Worm (Caenorhabditis elegans): ENCODE data around the gene xbx-4.

xbx-4 gene

DNA sequence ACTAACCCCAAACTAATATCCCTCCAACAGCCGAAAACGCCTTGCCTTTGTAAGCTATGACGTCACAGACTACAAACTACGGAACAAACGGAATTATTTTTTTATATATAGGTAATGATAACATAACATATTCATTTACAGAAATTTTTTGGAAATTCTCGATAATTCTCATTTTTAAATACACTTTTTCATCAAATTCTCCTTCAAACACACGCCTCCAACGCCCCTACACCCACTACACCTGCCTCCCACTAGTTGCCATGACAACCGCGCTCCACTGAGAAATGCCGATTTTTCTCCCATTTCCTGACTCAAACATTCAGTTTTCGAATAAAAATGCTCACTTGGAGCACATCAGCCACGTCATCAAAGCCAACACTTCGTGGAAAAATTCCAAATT, at the start of gene xbx-4:
TSS of gene xbx-4 (plus strand) at position 301 of the 400 bp plus-strand sequence.
- TF ChIP-seq ttx-3 (tag; optimal IDR thresholded peaks at IDR 0.05): no peak
- no peak for TF ChIP-seq K09A11.1 (tag; optimal IDR thresholded peaks at IDR 0.05; ENCODE audit: insufficient read depth)
- no peak for TF ChIP-seq ceh-34 (tag; optimal IDR thresholded peaks at IDR 0.05)
- TF ChIP-seq ahr-1 (tag; optimal IDR thresholded peaks at IDR 0.05): no peak

DNA sequence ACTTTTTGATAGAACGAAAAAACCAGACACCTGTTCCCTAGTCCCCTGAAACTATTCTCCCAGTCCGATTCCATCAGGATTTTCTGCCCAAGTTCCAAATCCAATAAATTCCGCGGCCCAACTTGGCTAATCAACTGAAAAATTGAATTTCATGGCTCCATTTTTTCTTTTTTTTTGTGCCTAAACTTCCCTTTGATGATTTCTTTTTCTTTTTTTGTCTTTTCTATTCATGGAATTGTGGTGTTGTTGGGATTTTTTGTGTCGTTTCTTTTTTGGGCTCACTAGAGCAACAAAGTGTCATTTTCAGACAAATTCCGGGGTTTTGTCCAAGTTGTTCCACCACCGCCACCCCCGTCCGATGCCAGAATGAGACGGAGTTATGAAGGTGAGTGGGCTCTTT, 48.5 kb upstream of the xbx-4 start, which contains the start of gene arrd-26:
TSS of gene arrd-26 (plus strand) at position 301 of the 400 bp plus-strand sequence.
- TF ChIP-seq unc-3 (GFP tag; conservative IDR thresholded peaks at IDR 0.05) (no peak), unc-3 (tag; optimal IDR thresholded peaks at IDR 0.05) (no peak), pha-4 (tag; optimal IDR thresholded peaks at IDR 0.05) (no peak), tbx-7 (tag; optimal IDR thresholded peaks at IDR 0.05) (no peak), F13H6.1 (tag; optimal IDR thresholded peaks at IDR 0.05) (no peak), unc-86 (tag; optimal IDR thresholded peaks at IDR 0.05) (no peak), unc-42 (tag; optimal IDR thresholded peaks at IDR 0.05) (peak; percentile 15), zip-5 (tag; optimal IDR thresholded peaks at IDR 0.05) (no peak), K02D7.2 (tag; optimal IDR thresholded peaks at IDR 0.05) (no peak)

DNA sequence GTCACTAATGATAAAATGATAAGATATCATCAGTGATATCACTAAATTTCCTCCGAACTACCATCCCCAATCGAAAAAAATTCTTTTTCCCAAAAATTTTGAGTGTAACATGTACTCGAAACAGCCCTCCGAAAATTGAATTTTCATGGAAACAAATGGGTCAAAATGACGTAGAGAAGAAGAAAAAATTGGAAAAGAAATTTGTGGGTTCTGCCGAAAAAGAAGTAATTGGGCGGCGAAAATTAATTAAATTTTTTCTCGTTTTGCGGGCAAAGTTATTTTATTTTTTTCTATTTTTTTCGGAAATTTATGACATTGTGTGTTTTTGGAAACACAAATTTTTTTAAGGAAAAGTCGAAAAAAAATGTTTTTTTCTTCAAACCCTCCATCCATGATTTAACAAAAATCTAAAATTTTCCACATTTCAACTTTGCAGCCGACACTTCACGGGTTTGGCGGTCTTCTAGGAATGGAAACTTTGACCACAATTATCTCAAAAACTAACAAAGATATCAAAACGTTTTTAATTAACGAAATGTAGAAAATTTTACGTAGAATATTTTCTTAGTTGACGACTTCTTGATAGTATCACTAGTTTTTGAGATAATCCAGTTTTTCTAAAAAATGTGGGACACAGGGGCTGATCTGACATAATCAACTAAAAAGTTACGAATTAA, 37.1 kb upstream of the xbx-4 start:
- TF ChIP-seq ceh-14 (tag; optimal IDR thresholded peaks at IDR 0.05) (peak; percentile 9), unc-42 (tag; optimal IDR thresholded peaks at IDR 0.05) (peak; percentile 68), K02D7.2 (tag; optimal IDR thresholded peaks at IDR 0.05) (no peak), eyg-1 (tag; optimal IDR thresholded peaks at IDR 0.05) (no peak)

DNA sequence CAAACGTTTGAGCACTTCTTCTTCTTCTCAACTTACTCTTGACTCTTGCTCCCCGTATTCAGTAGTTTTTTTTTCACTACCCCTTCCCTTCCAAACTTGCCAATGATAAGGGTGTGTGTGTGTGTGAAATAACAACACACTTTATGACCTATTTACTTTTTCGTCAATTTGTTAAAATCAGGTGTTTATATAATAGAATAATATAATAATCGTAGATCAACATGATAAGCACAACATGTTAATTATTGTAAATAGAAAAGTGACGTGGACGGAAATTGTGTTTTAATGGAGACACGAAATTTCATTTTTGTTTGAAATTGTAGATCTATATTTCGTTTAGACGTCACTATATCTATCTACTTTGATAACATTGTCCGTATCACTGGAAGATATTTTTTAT, 34.1 kb upstream of the xbx-4 start:
- TF ChIP-seq K09A11.1 (tag; optimal IDR thresholded peaks at IDR 0.05; ENCODE audit: insufficient read depth) (no peak), ceh-24 (tag; optimal IDR thresholded peaks at IDR 0.05) (no peak), nhr-11 (tag; optimal IDR thresholded peaks at IDR 0.05) (no peak), tbx-2 (tag; optimal IDR thresholded peaks at IDR 0.05) (no peak), sdc-2 (tag; optimal IDR thresholded peaks at IDR 0.05) (no peak), hlh-6 (tag; optimal IDR thresholded peaks at IDR 0.05) (no peak)

DNA sequence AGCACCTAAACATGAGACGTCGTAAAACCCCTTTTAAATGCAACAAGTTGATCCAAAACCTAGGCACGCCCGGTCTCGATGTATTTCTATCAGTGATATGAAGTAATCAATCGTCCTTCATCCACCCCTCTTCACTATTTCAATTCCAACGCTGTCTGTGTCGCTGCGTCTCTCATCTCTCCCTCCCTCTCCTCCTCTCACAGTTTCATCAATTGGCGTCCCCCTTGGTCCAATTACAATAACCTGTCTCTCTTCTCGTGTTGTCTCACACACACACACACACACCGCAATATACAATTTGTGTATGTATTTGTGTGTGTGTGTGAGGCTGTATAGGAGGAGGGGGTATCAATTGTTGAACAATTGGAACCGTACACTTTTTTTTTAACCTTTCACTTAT, 31.3 kb upstream of the xbx-4 start:
- TF ChIP-seq ceh-24 (tag; optimal IDR thresholded peaks at IDR 0.05): no peak
- TF ChIP-seq ets-4 (tag; optimal IDR thresholded peaks at IDR 0.05): no peak
- TF ChIP-seq ref-2 (tag; optimal IDR thresholded peaks at IDR 0.05): peak; percentile 19
- no peak for TF ChIP-seq elt-2 (tag; optimal IDR thresholded peaks at IDR 0.05)
- no peak for TF ChIP-seq unc-86 (tag; optimal IDR thresholded peaks at IDR 0.05)
- no peak for TF ChIP-seq unc-42 (tag; optimal IDR thresholded peaks at IDR 0.05)
- no peak for TF ChIP-seq ceh-34 (tag; optimal IDR thresholded peaks at IDR 0.05)
- no peak for TF ChIP-seq mec-3 (tag; optimal IDR thresholded peaks at IDR 0.05; ENCODE audit: borderline replicate concordance)
- no peak for TF ChIP-seq pha-2 (tag; optimal IDR thresholded peaks at IDR 0.05)
- TF ChIP-seq hlh-8 (tag; optimal IDR thresholded peaks at IDR 0.05): no peak
- no peak for TF ChIP-seq pqm-1 (tag; optimal IDR thresholded peaks at IDR 0.05)
- no peak for TF ChIP-seq hlh-13 (GFP tag; optimal IDR thresholded peaks at IDR 0.05)
- TF ChIP-seq ceh-48 (tag; optimal IDR thresholded peaks at IDR 0.05): no peak
- peak; percentile 13 for TF ChIP-seq tbx-2 (tag; optimal IDR thresholded peaks at IDR 0.05)
- no peak for TF ChIP-seq ceh-6 (GFP tag; optimal IDR thresholded peaks at IDR 0.05)
- peak; percentile 39 for TF ChIP-seq ceh-31 (tag; optimal IDR thresholded peaks at IDR 0.05)
- TF ChIP-seq C38D4.7 (GFP tag; optimal IDR thresholded peaks at IDR 0.05): no peak
- TF ChIP-seq nfya-1 (tag; optimal IDR thresholded peaks at IDR 0.05): peak; percentile 51
- TF ChIP-seq ceh-9 (tag; optimal IDR thresholded peaks at IDR 0.05): no peak
- no peak for TF ChIP-seq Y22D7AL.16 (tag; optimal IDR thresholded peaks at IDR 0.05)
- no peak for TF ChIP-seq odd-2 (tag; optimal IDR thresholded peaks at IDR 0.05)
- TF ChIP-seq ceh-45 (GFP tag; IDR thresholded peaks at IDR 0.05): no peak
- no peak for TF ChIP-seq fkh-6 (tag; optimal IDR thresholded peaks at IDR 0.05)
- TF ChIP-seq pat-9 (tag; optimal IDR thresholded peaks at IDR 0.05): no peak
- no peak for TF ChIP-seq fax-1 (tag; optimal IDR thresholded peaks at IDR 0.05)
- TF ChIP-seq lim-6 (tag; optimal IDR thresholded peaks at IDR 0.05): no peak
- no peak for TF ChIP-seq madf-2 (tag; optimal IDR thresholded peaks at IDR 0.05)
- no peak for TF ChIP-seq elt-4 (tag; optimal IDR thresholded peaks at IDR 0.05)
- no peak for TF ChIP-seq rnt-1 (tag; optimal IDR thresholded peaks at IDR 0.05)

Measured in whole organism, late embryonic.